Fruit fly (Drosophila melanogaster) whole organism, embryonic: ENCODE results near the gene corto.

Experiments
- Ada2b ChIP-seq: fragments of 200-800 bp; sonication (Bioruptor generic); IDR thresholded peaks from 2 replicates; pipeline ENCODE4 v1.3.6; 2022; ENCODE audit warnings: missing biosample characterization, missing genetic modification characterization
- Atf6 ChIP-seq: fragments of 200-800 bp; sonication (Bioruptor generic); IDR thresholded peaks from 2 replicates; pipeline ENCODE4 v1.3.6; 2022; ENCODE audit warnings: missing biosample characterization, missing genetic modification characterization
- Bteb2 ChIP-seq: fragments of 200-800 bp; sonication (Bioruptor generic); optimal IDR thresholded peaks from 2 replicates; lab custom pipeline; 2016; ENCODE audit warnings: missing biosample characterization, missing genetic modification characterization
- CG1024 ChIP-seq: fragments of 200-800 bp; sonication (Bioruptor generic); IDR thresholded peaks from 2 replicates; pipeline ENCODE4 v1.3.6; 2022; ENCODE audit warnings: missing biosample characterization, missing genetic modification characterization
- CG11456 ChIP-seq: fragments of 200-800 bp; sonication (Bioruptor generic); IDR thresholded peaks from 3 replicates; pipeline ENCODE4 v1.3.6; 2022; ENCODE audit warnings: missing biosample characterization, missing genetic modification characterization
- CG12299 ChIP-seq: fragments of 200-800 bp; sonication (Bioruptor generic); optimal IDR thresholded peaks from 2 replicates; lab custom pipeline; 2018; ENCODE audit warnings: missing biosample characterization, mild to moderate bottlenecking, missing genetic modification characterization
- CG12659 ChIP-seq: fragments of 200-800 bp; sonication (Bioruptor generic); optimal IDR thresholded peaks from 3 replicates; lab custom pipeline; 2017; ENCODE audit warnings: mild to moderate bottlenecking, missing biosample characterization, missing genetic modification reagents, missing genetic modification characterization
- CG13123 ChIP-seq: fragments of 200-800 bp; sonication (Bioruptor generic); optimal IDR thresholded peaks from 2 replicates; lab custom pipeline; 2016; ENCODE audit warnings: missing biosample characterization, missing genetic modification characterization
- CG14441 ChIP-seq: fragments of 200-800 bp; sonication (Bioruptor generic); IDR thresholded peaks from 2 replicates; pipeline ENCODE4 v1.3.6; 2022; ENCODE audit warnings: missing biosample characterization, missing genetic modification characterization
- CG15073 ChIP-seq: fragments of 200-800 bp; sonication (Bioruptor generic); optimal IDR thresholded peaks from 2 replicates; lab custom pipeline; 2016; ENCODE audit warnings: missing biosample characterization, missing genetic modification characterization
- CG15269 ChIP-seq: fragments of 200-800 bp; sonication (Bioruptor generic); optimal IDR thresholded peaks from 2 replicates; lab custom pipeline; 2018; ENCODE audit warnings: missing biosample characterization, mild to moderate bottlenecking, missing genetic modification characterization, moderate library complexity
- CG17328 ChIP-seq: fragments of 200-800 bp; sonication (Bioruptor generic); IDR thresholded peaks from 2 replicates; pipeline ENCODE4 v1.3.6; 2022; ENCODE audit warnings: missing biosample characterization, missing genetic modification characterization
- CG17385 ChIP-seq: fragments of 200-800 bp; sonication (Bioruptor generic); optimal IDR thresholded peaks from 3 replicates; lab custom pipeline; 2018; ENCODE audit warnings: missing biosample characterization, mild to moderate bottlenecking, missing genetic modification characterization
- CG18011 ChIP-seq: fragments of 200-800 bp; sonication (Bioruptor generic); optimal IDR thresholded peaks from 2 replicates; lab custom pipeline; 2017; ENCODE audit warnings: missing biosample characterization, missing genetic modification characterization, mild to moderate bottlenecking, moderate library complexity, missing genotype
- CG2202 ChIP-seq: fragments of 200-800 bp; sonication (Bioruptor generic); optimal IDR thresholded peaks from 2 replicates; lab custom pipeline; 2018; ENCODE audit warnings: missing biosample characterization, mild to moderate bottlenecking, missing genetic modification characterization
- CG3726 ChIP-seq: fragments of 200-800 bp; sonication (Bioruptor generic); IDR thresholded peaks from 3 replicates; pipeline ENCODE4, ENCODE4 v1.3.6; 2022; ENCODE audit warnings: missing biosample characterization, missing genetic modification characterization
- CG42726 ChIP-seq: fragments of 200-800 bp; sonication (Bioruptor generic); IDR thresholded peaks from 2 replicates; pipeline ENCODE4 v1.3.6; 2022; ENCODE audit warnings: missing biosample characterization, missing genetic modification characterization; ENCODE audit not compliant: partially characterized antibody
- CG4282 ChIP-seq: fragments of 200-800 bp; sonication (Bioruptor generic); optimal IDR thresholded peaks from 2 replicates; lab custom pipeline; 2016; ENCODE audit warnings: missing biosample characterization, missing genetic modification characterization
- CG4707 ChIP-seq: fragments of 200-800 bp; sonication (Bioruptor generic); optimal IDR thresholded peaks from 2 replicates; lab custom pipeline; 2018; ENCODE audit warnings: missing biosample characterization, mild to moderate bottlenecking, missing genetic modification characterization, moderate library complexity
- CG4730 ChIP-seq: fragments of 200-800 bp; sonication (Bioruptor generic); IDR thresholded peaks from 2 replicates; pipeline ENCODE4 v1.3.6; 2022; ENCODE audit warnings: missing biosample characterization, missing genetic modification characterization
- CG5180 ChIP-seq: fragments of 200-800 bp; sonication (Bioruptor generic); optimal IDR thresholded peaks from 3 replicates; lab custom pipeline; 2017; ENCODE audit warnings: missing biosample characterization, missing genetic modification characterization, mild to moderate bottlenecking, moderate library complexity, missing genetic modification reagents
- CG6254 ChIP-seq: fragments of 200-800 bp; sonication (Bioruptor generic); optimal IDR thresholded peaks from 3 replicates; lab custom pipeline; 2017; ENCODE audit warnings: mild to moderate bottlenecking, missing biosample characterization, missing genetic modification reagents, missing genetic modification characterization
- CG7987 ChIP-seq: fragments of 200-800 bp; sonication (Bioruptor generic); optimal IDR thresholded peaks from 2 replicates; lab custom pipeline; 2018; ENCODE audit warnings: missing biosample characterization, mild to moderate bottlenecking, missing genetic modification characterization, moderate library complexity
- CG9437 ChIP-seq: fragments of 200-800 bp; sonication (Bioruptor generic); optimal IDR thresholded peaks from 2 replicates; lab custom pipeline; 2018; ENCODE audit warnings: missing biosample characterization, mild to moderate bottlenecking, missing genetic modification characterization
- CG9876 ChIP-seq: fragments of 200-800 bp; sonication (Bioruptor generic); optimal IDR thresholded peaks from 2 replicates; lab custom pipeline; 2016; ENCODE audit warnings: missing biosample characterization, missing genetic modification characterization
- D ChIP-seq, 2 experiments: fragments of 200-800 bp in 1 of 2; fragments of >200 bp in 1 of 2; sonication (Bioruptor generic) in 1 of 2; optimal IDR thresholded peaks; 2 replicates in 1 of 2; 3 replicates in 1 of 2; lab custom pipeline; 2017; ENCODE audit warnings: mild to moderate bottlenecking in 1 of 2, missing biosample characterization in 1 of 2, missing genetic modification characterization in 1 of 2, missing genetic modification reagents in 1 of 2
- D19A ChIP-seq: fragments of 200-800 bp; optimal IDR thresholded peaks from 3 replicates; lab custom pipeline; 2019; ENCODE audit warnings: missing biosample characterization, mild to moderate bottlenecking, missing genetic modification characterization, moderate library complexity
- Dbx ChIP-seq: fragments of 200-800 bp; sonication (Bioruptor generic); IDR thresholded peaks from 3 replicates; pipeline ENCODE4 v1.3.6; 2022; ENCODE audit warnings: missing biosample characterization, missing genetic modification characterization
- Dek ChIP-seq: fragments of 200-800 bp; sonication (Bioruptor generic); optimal IDR thresholded peaks from 3 replicates; lab custom pipeline; 2019; ENCODE audit warnings: missing biosample characterization, mild to moderate bottlenecking, missing genetic modification characterization, moderate library complexity
- Dp ChIP-seq: fragments of 200-800 bp; sonication (Bioruptor generic); optimal IDR thresholded peaks from 2 replicates; lab custom pipeline; 2018; ENCODE audit warnings: missing biosample characterization, mild to moderate bottlenecking, missing genetic modification characterization, moderate library complexity
- Elba2 ChIP-seq: fragments of 200-800 bp; sonication (Bioruptor generic); optimal IDR thresholded peaks from 3 replicates; lab custom pipeline; 2016; ENCODE audit warnings: missing biosample characterization, missing genetic modification characterization
- HLH3B ChIP-seq: fragments of 200-800 bp; sonication (Bioruptor generic); IDR thresholded peaks from 2 replicates; pipeline ENCODE4 v1.3.6; 2022; ENCODE audit warnings: missing biosample characterization, missing genetic modification characterization
- HLHmδ ChIP-seq: fragments of 200-800 bp; sonication (Bioruptor generic); optimal IDR thresholded peaks from 2 replicates; lab custom pipeline; 2018; ENCODE audit warnings: missing biosample characterization, mild to moderate bottlenecking, missing genetic modification characterization, moderate library complexity
- Med ChIP-seq: fragments of 200-800 bp; sonication (Bioruptor generic); peaks from one replicate; lab custom pipeline; 2016; ENCODE audit warnings: missing biosample characterization, missing genetic modification characterization, mild to moderate bottlenecking, inconsistent platforms, moderate library complexity
- Meics ChIP-seq: fragments of 200-800 bp; sonication (Bioruptor generic); optimal IDR thresholded peaks from 2 replicates; lab custom pipeline; 2017; ENCODE audit warnings: missing biosample characterization, mild to moderate bottlenecking, missing genetic modification characterization
- NC2β ChIP-seq: fragments of 200-800 bp; sonication (Bioruptor generic); optimal IDR thresholded peaks from 2 replicates; lab custom pipeline; 2016; ENCODE audit warnings: missing biosample characterization, missing genetic modification characterization
- Rfx ChIP-seq: fragments of 200-800 bp; sonication (Bioruptor generic); IDR thresholded peaks from 2 replicates; pipeline ENCODE4 v1.3.6; 2022; ENCODE audit warnings: missing biosample characterization, missing genetic modification characterization
- Vsx1 ChIP-seq: fragments of 200-800 bp; sonication (Bioruptor generic); optimal IDR thresholded peaks from 2 replicates; lab custom pipeline; 2017; ENCODE audit warnings: missing biosample characterization, mild to moderate bottlenecking, missing genetic modification characterization, missing genetic modification reagents
- aop ChIP-seq: fragments of 200-800 bp; sonication (Bioruptor generic); IDR thresholded peaks from 2 replicates; pipeline ENCODE4 v1.3.6; 2022; ENCODE audit warnings: missing biosample characterization, missing genetic modification characterization
- crol ChIP-seq: fragments of 200-800 bp; sonication (Bioruptor generic); IDR thresholded peaks from 2 replicates; pipeline ENCODE4 v1.3.6; 2022; ENCODE audit warnings: missing biosample characterization, missing genetic modification characterization
- dpn ChIP-seq, 2 experiments: fragments of 200-800 bp; sonication (Bioruptor generic); optimal IDR thresholded peaks; 3 replicates each; lab custom pipeline; 2016; ENCODE audit warnings: missing biosample characterization in 2 of 2, missing genetic modification characterization in 2 of 2
- esg ChIP-seq: fragments of 200-800 bp; sonication (Bioruptor generic); conservative IDR thresholded peaks from 2 replicates; pipeline ENCODE4 v1.3.6; 2022; ENCODE audit warnings: missing biosample characterization, missing genetic modification characterization
- fd102C ChIP-seq: fragments of 200-800 bp; sonication (Bioruptor generic); optimal IDR thresholded peaks from 2 replicates; lab custom pipeline; 2018; ENCODE audit warnings: missing biosample characterization, mild to moderate bottlenecking, missing genetic modification characterization, moderate library complexity
- gsb ChIP-seq: fragments of 200-800 bp; sonication (Bioruptor generic); IDR thresholded peaks from 2 replicates; pipeline ENCODE4 v1.3.6; 2022; ENCODE audit warnings: missing biosample characterization, missing genetic modification characterization
- insv ChIP-seq, 2 experiments: fragments of 200-800 bp; sonication (Bioruptor generic); optimal IDR thresholded peaks; 3 replicates each; lab custom pipeline; 2016 to 2018; ENCODE audit warnings: missing biosample characterization in 2 of 2, missing genetic modification characterization in 2 of 2
- kni ChIP-seq: fragments of 200-800 bp; sonication (Bioruptor generic); optimal IDR thresholded peaks from 3 replicates; lab custom pipeline; 2017; ENCODE audit warnings: mild to moderate bottlenecking, missing biosample characterization, missing genetic modification reagents, missing genetic modification characterization
- nerfin-2 ChIP-seq: fragments of 200-800 bp; sonication (Bioruptor generic); IDR thresholded peaks from 2 replicates; pipeline ENCODE4 v1.3.6; 2022; ENCODE audit warnings: missing biosample characterization, missing genetic modification characterization; ENCODE audit not compliant: partially characterized antibody
- twi ChIP-seq: fragments of 200-800 bp; optimal IDR thresholded peaks from 2 replicates; lab custom pipeline; 2019; ENCODE audit warnings: missing biosample characterization, mild to moderate bottlenecking, missing genetic modification characterization, moderate library complexity
- zen ChIP-seq: fragments of 200-800 bp; sonication (Bioruptor generic); optimal IDR thresholded peaks from 3 replicates; lab custom pipeline; 2018; ENCODE audit warnings: missing biosample characterization, mild to moderate bottlenecking, missing genetic modification characterization, moderate library complexity

Gene corto

dm6 chr3R:5114147-5114546 is 27.3 kb upstream of the corto start (continued):
- TF ChIP-seq CG18011: no peak
- TF ChIP-seq Atf6 (GFP tag; lab: Robert Waterston, UW): no peak
- TF ChIP-seq CG14441 (GFP tag; lab: Robert Waterston, UW): no peak
- peak; percentile 77 for TF ChIP-seq twi (tag; lab: Kevin White, UChicago)
- TF ChIP-seq Dbx (GFP tag; lab: Robert Waterston, UW): no peak
- no peak for TF ChIP-seq aop (GFP tag; lab: Robert Waterston, UW)
- TF ChIP-seq zen (tag; lab: Kevin White, UChicago): peak; percentile 38
- no peak for TF ChIP-seq CG5180
- TF ChIP-seq CG9437 (GFP tag; lab: Kevin White, UChicago): no peak
- no peak for TF ChIP-seq CG1024
- no peak for TF ChIP-seq CG3726 (GFP tag; lab: Robert Waterston, UW)
- peak; percentile 31 for TF ChIP-seq fd102C (GFP tag; lab: Kevin White, UChicago)
- TF ChIP-seq NC2β (GFP tag; lab: Kevin White, UChicago): no peak
- no peak for TF ChIP-seq CG15269 (tag; lab: Kevin White, UChicago)
- no peak for TF ChIP-seq Ada2b (GFP tag; lab: Robert Waterston, UW)
- no peak for TF ChIP-seq CG4282 (GFP tag; lab: Kevin White, UChicago)
- no peak for TF ChIP-seq CG17385 (GFP tag; lab: Kevin White, UChicago)
- TF ChIP-seq insv (GFP tag; optimal IDR thresholded peaks at IDR 0.05; lab: Kevin White, UChicago): peak in 1 of 2 experiments; percentile 17
- TF ChIP-seq esg: no peak
- peak; percentile 31 for TF ChIP-seq CG4707 (GFP tag; lab: Kevin White, UChicago)
- TF ChIP-seq CG17328: 0 out of 2 replicates have a peak, but pooled peaks have one; percentile 8
- no peak for TF ChIP-seq dpn (GFP tag; optimal IDR thresholded peaks at IDR 0.05; lab: Kevin White, UChicago)
- no peak for TF ChIP-seq Elba2 (GFP tag; lab: Kevin White, UChicago)
- TF ChIP-seq crol (GFP tag; lab: Robert Waterston, UW): peak; percentile 37; the same call in 1 of the 2 replicates
- TF ChIP-seq CG12659 (GFP tag; lab: Kevin White, UChicago): no peak
- TF ChIP-seq Med (GFP tag; lab: Kevin White, UChicago): peak; percentile 61
- TF ChIP-seq CG9876: no peak
- TF ChIP-seq D (optimal IDR thresholded peaks at IDR 0.05; lab: Kevin White, UChicago): peak; percentile 90
- TF ChIP-seq D (GFP tag; optimal IDR thresholded peaks at IDR 0.05; lab: Kevin White, UChicago): no peak
- TF ChIP-seq gsb (GFP tag; lab: Robert Waterston, UW): no peak
- TF ChIP-seq Dp (GFP tag; lab: Kevin White, UChicago): no peak

dm6 chr3R:5112814-5113486 is 26.1 kb upstream of the corto start:
- TF ChIP-seq CG6254 (GFP tag; lab: Kevin White, UChicago) (peak; percentile 98), kni (peak; percentile 87), D19A (tag; lab: Kevin White, UChicago) (peak; percentile 96), gsb (GFP tag; lab: Robert Waterston, UW) (peak; percentile 54), Vsx1 (peak; percentile 90), CG7987 (GFP tag; lab: Kevin White, UChicago) (peak; percentile 87), Bteb2 (GFP tag; lab: Kevin White, UChicago) (peak; percentile 87), nerfin-2 (GFP tag; lab: Robert Waterston, UW) (no peak), Meics (GFP tag; lab: Kevin White, UChicago) (peak; percentile 71), Dek (peak; percentile 77), HLHmδ (GFP tag; lab: Kevin White, UChicago) (peak; percentile 10), CG13123 (peak; percentile 96), CG11456 (GFP tag; lab: Robert Waterston, UW) (peak; percentile 83), HLH3B (GFP tag; lab: Robert Waterston, UW) (peak; percentile 95), Rfx (peak; percentile 46; the same call in 1 of the 2 replicates), CG12299 (tag; lab: Kevin White, UChicago) (peak; percentile 90), CG42726 (GFP tag; lab: Robert Waterston, UW) (no peak), CG2202 (tag; lab: Kevin White, UChicago) (peak; percentile 99), dpn (GFP tag; optimal IDR thresholded peaks at IDR 0.05; lab: Kevin White, UChicago) (peak; percentile 96 to 98), CG4730 (GFP tag; lab: Robert Waterston, UW) (peak; percentile 89), CG15073 (GFP tag; lab: Kevin White, UChicago) (peak; percentile 88), CG15269 (tag; lab: Kevin White, UChicago) (peak; percentile 84)
